Fruit fly (Drosophila melanogaster): Measurements from ENCODE around the gene CG13311.
A peak's percentile ranks its signal among the peaks of the same experiment; 100 is the strongest.

Gene CG13311

DNA sequence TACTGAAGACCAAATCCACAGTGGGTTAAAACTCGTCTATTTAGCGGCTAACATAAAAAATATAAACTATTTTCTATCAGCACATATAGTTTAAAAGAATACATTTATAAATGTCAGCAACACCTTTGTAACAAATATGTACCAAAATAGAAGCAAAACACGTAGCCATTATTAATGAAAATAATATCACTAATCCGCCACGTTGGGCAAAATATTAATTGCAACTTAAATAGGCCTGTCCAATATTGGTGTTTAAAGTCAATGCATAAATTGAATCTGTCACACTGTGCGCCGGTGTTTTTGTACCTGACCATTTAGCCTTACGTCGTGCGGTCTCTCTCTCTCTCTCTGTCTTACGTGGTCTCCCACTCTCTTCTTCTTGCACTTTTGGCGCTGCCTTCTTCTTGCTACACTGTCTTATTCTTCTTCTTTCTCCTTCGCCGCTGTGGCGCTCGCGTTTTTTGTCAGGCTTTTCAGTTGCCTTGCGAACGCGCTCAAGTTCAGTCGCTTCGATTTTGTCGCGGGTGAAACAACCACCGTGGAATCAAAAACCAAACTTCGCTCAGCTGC lies 35.9 kb downstream of the CG13311 start:
- TF ChIP-seq usp (GFP tag; optimal IDR thresholded peaks at IDR 0.05) (no peak), CG8478 (optimal IDR thresholded peaks at IDR 0.05) (no peak), pan (optimal IDR thresholded peaks at IDR 0.05) (no peak), Dll (optimal IDR thresholded peaks at IDR 0.05) (peak; percentile 3)

DNA sequence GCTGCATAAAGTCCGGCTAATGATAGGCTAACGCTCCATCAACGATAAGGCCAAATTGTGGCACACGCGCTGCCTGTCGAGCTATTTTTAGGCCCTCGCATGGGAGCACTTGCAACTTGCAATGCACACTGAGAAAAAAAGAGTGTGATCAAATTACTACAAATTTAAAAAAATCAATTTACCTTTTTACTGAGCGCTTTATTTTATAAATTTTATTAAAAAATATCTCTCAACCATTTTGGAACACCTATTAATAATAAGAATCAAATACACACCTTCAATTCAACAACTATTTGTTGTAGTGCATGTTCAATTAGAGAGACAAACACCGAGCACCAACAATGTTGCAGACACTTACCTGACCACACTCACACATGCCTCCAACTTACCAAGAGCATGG lies 36.5 kb downstream of the CG13311 start:
- TF ChIP-seq psq (optimal IDR thresholded peaks at IDR 0.05), result no peak
- no peak for TF ChIP-seq EcR (GFP tag; optimal IDR thresholded peaks at IDR 0.05)
- no peak for TF ChIP-seq usp (GFP tag; optimal IDR thresholded peaks at IDR 0.05)
- no peak for TF ChIP-seq CG8478 (optimal IDR thresholded peaks at IDR 0.05)
- no peak for TF ChIP-seq Dll (optimal IDR thresholded peaks at IDR 0.05)

DNA sequence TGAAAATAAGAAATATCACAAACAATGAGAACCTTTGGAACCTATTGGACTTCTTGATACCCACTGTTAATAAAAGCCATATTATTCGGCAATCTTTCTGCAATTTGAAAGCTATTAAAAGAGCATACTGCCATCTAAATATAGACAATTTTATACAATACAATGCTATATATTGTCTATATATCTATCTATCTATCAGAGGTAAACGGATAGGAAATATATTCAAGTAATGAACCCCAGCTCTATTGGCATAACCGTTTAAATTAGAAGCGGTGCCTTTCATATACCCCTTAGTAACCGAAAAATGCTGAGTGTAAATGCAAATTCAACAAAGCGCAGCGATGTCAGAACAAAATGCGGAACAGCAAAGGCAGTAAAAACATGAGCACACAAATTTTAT lies 38.2 kb downstream of the CG13311 start:
- TF ChIP-seq pan (optimal IDR thresholded peaks at IDR 0.05) (peak; percentile 94), EcR (GFP tag; optimal IDR thresholded peaks at IDR 0.05) (no peak)

DNA sequence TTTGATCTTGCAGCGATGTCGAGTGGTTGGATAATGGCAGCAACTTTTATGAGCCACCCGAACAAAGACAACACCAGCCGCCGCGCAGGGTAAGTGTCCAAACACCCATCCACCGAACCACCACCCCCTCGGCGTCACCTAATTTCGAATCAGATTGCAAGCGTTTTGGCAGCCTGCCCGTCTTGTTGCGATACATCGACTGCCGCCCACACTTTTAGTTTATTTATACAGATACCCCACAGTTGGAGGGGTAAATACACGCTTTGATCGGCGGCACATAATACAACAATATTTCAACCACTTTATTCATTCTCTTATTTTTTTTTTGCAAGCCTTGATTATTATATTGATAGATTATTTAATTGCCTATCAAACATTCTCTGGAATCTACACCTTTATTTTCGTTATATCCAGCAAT lies 38.9 kb downstream of the CG13311 start:
- TF ChIP-seq Dll (optimal IDR thresholded peaks at IDR 0.05) (no peak), psq (optimal IDR thresholded peaks at IDR 0.05) (no peak), CG8478 (optimal IDR thresholded peaks at IDR 0.05) (no peak), EcR (GFP tag; optimal IDR thresholded peaks at IDR 0.05) (no peak), usp (GFP tag; optimal IDR thresholded peaks at IDR 0.05) (no peak), pan (optimal IDR thresholded peaks at IDR 0.05) (no peak)

- no peak for TF ChIP-seq psq (optimal IDR thresholded peaks at IDR 0.05)
- no peak for TF ChIP-seq usp (GFP tag; optimal IDR thresholded peaks at IDR 0.05)
- no peak for TF ChIP-seq Dll (optimal IDR thresholded peaks at IDR 0.05)
- no peak for TF ChIP-seq pan (optimal IDR thresholded peaks at IDR 0.05)
- no peak for TF ChIP-seq CG8478 (optimal IDR thresholded peaks at IDR 0.05)
- TF ChIP-seq EcR (GFP tag; optimal IDR thresholded peaks at IDR 0.05), result no peak
Observed at dm6 chr3L:8755689-8756088, 46.3 kb downstream of the CG13311 start, which contains the start of gene CG6576. Gene CG6576, plus strand, starts transcription at chr3L:8755989.

dm6 chr3L:8753592-8753991 lies 48.4 kb downstream of the CG13311 start, which contains the start of gene Fhos:
Gene Fhos, plus strand, starts transcription at chr3L:8753619.
- TF ChIP-seq Dll (optimal IDR thresholded peaks at IDR 0.05) (no peak), pan (optimal IDR thresholded peaks at IDR 0.05) (no peak), EcR (GFP tag; optimal IDR thresholded peaks at IDR 0.05) (no peak), psq (optimal IDR thresholded peaks at IDR 0.05) (no peak), CG8478 (optimal IDR thresholded peaks at IDR 0.05) (no peak), usp (GFP tag; optimal IDR thresholded peaks at IDR 0.05) (no peak)
